Fruit fly (Drosophila melanogaster): ENCODE results near the gene CG42588.
A peak's percentile ranks its signal among the peaks of the same experiment; 100 is the strongest.

The CG42588 gene

DNA sequence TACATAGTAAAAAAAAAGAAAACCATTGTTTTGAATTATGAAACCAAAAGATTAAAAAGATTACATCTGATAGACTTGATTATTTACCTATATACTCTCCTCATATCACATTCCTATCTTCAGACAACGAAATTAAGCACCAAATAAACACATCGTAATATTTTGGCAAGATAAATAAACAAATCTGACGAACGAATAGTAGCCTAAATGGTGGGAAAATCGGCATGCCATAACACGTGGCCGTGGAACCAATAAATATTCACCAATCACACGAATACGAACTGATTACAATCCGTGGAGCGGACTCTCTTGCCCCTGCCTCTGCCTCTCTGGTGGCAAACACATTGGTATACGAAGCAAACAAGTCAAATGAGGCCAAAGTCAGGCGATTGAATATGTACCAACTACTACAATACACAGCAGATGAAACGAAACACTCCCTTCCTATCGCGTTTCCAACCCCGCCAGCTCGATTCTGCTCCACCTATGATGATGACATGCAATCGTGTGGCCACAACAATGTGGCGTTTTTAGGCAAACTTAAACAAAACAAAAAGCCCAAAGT lies 17.9 kb upstream of the CG42588 start (continued):
- no peak for TF ChIP-seq CG3407 (GFP tag; optimal IDR thresholded peaks at IDR 0.05)
- TF ChIP-seq CG30020 (tag; optimal IDR thresholded peaks at IDR 0.05), result no peak
- no peak for TF ChIP-seq ewg (GFP tag; optimal IDR thresholded peaks at IDR 0.05)
- TF ChIP-seq CG9797 (GFP tag; optimal IDR thresholded peaks at IDR 0.05), result no peak
- TF ChIP-seq slbo (GFP tag; IDR thresholded peaks at IDR 0.05), result peak; percentile 25; the same call in 1 of the 2 replicates
- no peak for TF ChIP-seq CG17829 (tag; optimal IDR thresholded peaks at IDR 0.05)
- TF ChIP-seq fd96Cb (tag; optimal IDR thresholded peaks at IDR 0.05), result no peak
- no peak for TF ChIP-seq Dad (GFP tag; optimal IDR thresholded peaks at IDR 0.05)
- no peak for TF ChIP-seq CG5953 (GFP tag; IDR thresholded peaks at IDR 0.05)
- TF ChIP-seq ara (GFP tag; IDR thresholded peaks at IDR 0.05), result no peak
- peak; percentile 14 for TF ChIP-seq ATbp (GFP tag; optimal IDR thresholded peaks at IDR 0.05)
- TF ChIP-seq lmd (GFP tag; IDR thresholded peaks at IDR 0.05), result no peak
- no peak for TF ChIP-seq CG17361 (GFP tag; IDR thresholded peaks at IDR 0.05)
- no peak for TF ChIP-seq Oli (tag; optimal IDR thresholded peaks at IDR 0.05)
- no peak for TF ChIP-seq CG7928 (GFP tag; optimal IDR thresholded peaks at IDR 0.05)
- TF ChIP-seq sug (tag; optimal IDR thresholded peaks at IDR 0.05), result peak; percentile 50
- no peak for TF ChIP-seq fu2 (GFP tag; optimal IDR thresholded peaks at IDR 0.05)
- TF ChIP-seq kni (GFP tag; optimal IDR thresholded peaks at IDR 0.05), result no peak
- no peak for TF ChIP-seq disco-r (GFP tag; optimal IDR thresholded peaks at IDR 0.05)
- TF ChIP-seq CG1832 (GFP tag; optimal IDR thresholded peaks at IDR 0.05), result no peak
- TF ChIP-seq Asciz (GFP tag; optimal IDR thresholded peaks at IDR 0.05), result no peak
- TF ChIP-seq tna (GFP tag; IDR thresholded peaks at IDR 0.05; ENCODE audit: partially characterized antibody), result no peak
- TF ChIP-seq Opbp (GFP tag; IDR thresholded peaks at IDR 0.05; ENCODE audit: partially characterized antibody), result no peak
- no peak for TF ChIP-seq CG7556 (GFP tag; optimal IDR thresholded peaks at IDR 0.05)
- no peak for TF ChIP-seq ab (GFP tag; optimal IDR thresholded peaks at IDR 0.05)
- no peak for TF ChIP-seq scrt (GFP tag; optimal IDR thresholded peaks at IDR 0.05)
- no peak for TF ChIP-seq dm (GFP tag; optimal IDR thresholded peaks at IDR 0.05)
- no peak for TF ChIP-seq H15 (GFP tag; IDR thresholded peaks at IDR 0.05)
- no peak for TF ChIP-seq Camta (GFP tag; optimal IDR thresholded peaks at IDR 0.05)
- TF ChIP-seq repo (GFP tag; optimal IDR thresholded peaks at IDR 0.05), result no peak
- TF ChIP-seq jigr1 (GFP tag; IDR thresholded peaks at IDR 0.05), result no peak
- TF ChIP-seq Hand (GFP tag; optimal IDR thresholded peaks at IDR 0.05), result peak; percentile 13
- no peak for TF ChIP-seq slou (GFP tag; optimal IDR thresholded peaks at IDR 0.05)
- TF ChIP-seq gsb (GFP tag; IDR thresholded peaks at IDR 0.05), result peak; percentile 6; the same call in 1 of the 2 replicates
- TF ChIP-seq CG6654 (GFP tag; optimal IDR thresholded peaks at IDR 0.05), result no peak
- no peak for TF ChIP-seq row (GFP tag; IDR thresholded peaks at IDR 0.05)
- no peak for TF ChIP-seq ro (GFP tag; IDR thresholded peaks at IDR 0.05)
- TF ChIP-seq so (GFP tag; IDR thresholded peaks at IDR 0.05), result peak; percentile 42; the same call in 1 of the 3 replicates
- TF ChIP-seq Optix (GFP tag; IDR thresholded peaks at IDR 0.05), result no peak
- no peak for TF ChIP-seq CG11456 (GFP tag; IDR thresholded peaks at IDR 0.05)
- peak; percentile 9 for TF ChIP-seq schlank (tag; optimal IDR thresholded peaks at IDR 0.05)
- no peak for TF ChIP-seq Hr51 (GFP tag; optimal IDR thresholded peaks at IDR 0.05)
- peak; percentile 34; the same call in 1 of the 2 replicates for TF ChIP-seq rib (GFP tag; IDR thresholded peaks at IDR 0.05)
- no peak; the same call in 1 of the 2 replicates for TF ChIP-seq Atf6 (GFP tag; IDR thresholded peaks at IDR 0.05)
- TF ChIP-seq CG5245 (GFP tag; optimal IDR thresholded peaks at IDR 0.05), result no peak
- TF ChIP-seq Hr3 (GFP tag; optimal IDR thresholded peaks at IDR 0.05), result no peak
- no peak for TF ChIP-seq CG8290 (GFP tag; optimal IDR thresholded peaks at IDR 0.05)
- peak in 1 of 2 experiments; percentile 46 for TF ChIP-seq CG8290 (tag; optimal IDR thresholded peaks at IDR 0.05)
- no peak for TF ChIP-seq CG9727 (GFP tag; optimal IDR thresholded peaks at IDR 0.05)
- no peak for TF ChIP-seq CG33213 (GFP tag; optimal IDR thresholded peaks at IDR 0.05)
- no peak for TF ChIP-seq CG14860 (GFP tag; IDR thresholded peaks at IDR 0.05; ENCODE audit: partially characterized antibody)
